Worm (Caenorhabditis elegans): ENCODE measurements around the gene T22D1.3.

- TF ChIP-seq ceh-36 (tag; optimal IDR thresholded peaks at IDR 0.05) (no peak), sea-1 (GFP tag; conservative IDR thresholded peaks at IDR 0.05) (no peak), pes-1 (GFP tag; IDR thresholded peaks at IDR 0.05) (no peak), aly-1 (tag; optimal IDR thresholded peaks at IDR 0.05) (no peak), ama-1 (optimal IDR thresholded peaks at IDR 0.05) (no peak), hmbx-1 (tag; optimal IDR thresholded peaks at IDR 0.05) (no peak), tra-4 (tag; optimal IDR thresholded peaks at IDR 0.05) (no peak), ceh-13 (GFP tag; optimal IDR thresholded peaks at IDR 0.05) (no peak), B0310.2 (tag; optimal IDR thresholded peaks at IDR 0.05) (no peak), hmg-4 (GFP tag; optimal IDR thresholded peaks at IDR 0.05) (no peak), tbx-11 (GFP tag; IDR thresholded peaks at IDR 0.05) (no peak), flt-1 (GFP tag; IDR thresholded peaks at IDR 0.05) (no peak)
Observed at ce11 chrIV:6880415-6880814, 32.9 kb upstream of the T22D1.3 start.

Measured in whole organism, early embryonic.